Worm (Caenorhabditis elegans) whole organism, L4/young adult: ENCODE measurements around the gene rpn-6.1.

Experiments
- W03F9.2 ChIP-seq: fragments of 150-350 bp; optimal IDR thresholded peaks from 2 replicates; lab custom pipeline; 2014; ENCODE audit warnings: missing biosample characterization, missing genetic modification characterization
- dao-5 ChIP-seq: sonication (generic microtip); optimal IDR thresholded peaks from 2 replicates; lab custom pipeline; 2016; ENCODE audit warnings: missing genotype, missing genetic modification characterization, moderate library complexity, missing compliant biosample characterization
- him-1 ChIP-seq: sonication (generic microtip); optimal IDR thresholded peaks from 2 replicates; lab custom pipeline; 2016; ENCODE audit warnings: missing genotype, missing genetic modification reagents, missing genetic modification characterization, missing compliant biosample characterization

- no peak for TF ChIP-seq him-1
- TF ChIP-seq W03F9.2, result no peak
- TF ChIP-seq dao-5 (tag; lab: Kevin White, UChicago), result no peak
These were observed 8.4 kb downstream of the rpn-6.1 start for ce11 chrIII:6953373-6953772.
